Worm (Caenorhabditis elegans) whole organism, young adult: ENCODE data around the gene algn-2.

Experiments
- akir-1 ChIP-seq: fragments of 200-800 bp; sonication (Bioruptor generic); optimal IDR thresholded peaks from 2 replicates; lab custom pipeline; 2018; ENCODE audit warnings: mild to moderate bottlenecking, missing genetic modification characterization, moderate library complexity, missing compliant biosample characterization
- egl-18 ChIP-seq: fragments of 200-800 bp; sonication (Bioruptor generic); IDR thresholded peaks from 2 replicates; pipeline ENCODE4 v1.3.6; 2022; ENCODE audit warnings: missing genetic modification reagents, missing genetic modification characterization, missing compliant biosample characterization
- tbp1 ChIP-seq: fragments of 200-800 bp; sonication (Bioruptor generic); optimal IDR thresholded peaks from 2 replicates; lab custom pipeline; 2018; ENCODE audit warnings: mild to moderate bottlenecking, missing genetic modification characterization, missing compliant biosample characterization
- unc-62 ChIP-seq: fragments of 150-350 bp; optimal IDR thresholded peaks from 2 replicates; lab custom pipeline; 2014; ENCODE audit warnings: missing biosample characterization, missing genetic modification reagents, missing genetic modification characterization
- zim-3 ChIP-seq: sonication (generic microtip); optimal IDR thresholded peaks from 2 replicates; lab custom pipeline; 2017; ENCODE audit warnings: mild to moderate bottlenecking, missing genetic modification characterization, moderate library complexity, missing compliant biosample characterization

- TF ChIP-seq egl-18 (GFP tag; lab: Robert Waterston, UW) = no peak
- TF ChIP-seq akir-1 (GFP tag; lab: Kevin White, UChicago) = no peak
- no peak for TF ChIP-seq zim-3
- no peak for TF ChIP-seq tbp1 (GFP tag; lab: Kevin White, UChicago)
- no peak for TF ChIP-seq unc-62
These were observed 48.2 kb upstream of the algn-2 start for ce11 chrII:5326891-5327290.
